Worm (Caenorhabditis elegans) whole organism, midembryonic: ENCODE results near the gene lin-25.

Experiments
- T22C8.4 ChIP-seq: fragments of 200-800 bp; sonication (Bioruptor generic); IDR thresholded peaks from 2 replicates; pipeline ENCODE4 v1.3.6; 2022; ENCODE audit warnings: missing genetic modification characterization, missing compliant biosample characterization
- cog-1 ChIP-seq: sonication (generic microtip); optimal IDR thresholded peaks from 2 replicates; lab custom pipeline; 2016; ENCODE audit warnings: missing genetic modification characterization, missing compliant biosample characterization
- flt-1 ChIP-seq: fragments of 200-800 bp; sonication (Bioruptor generic); IDR thresholded peaks from 2 replicates; pipeline ENCODE4 v1.3.6; 2022; ENCODE audit warnings: missing genetic modification characterization, missing compliant biosample characterization
- klf-2 ChIP-seq: fragments of 200-800 bp; sonication (Bioruptor generic); conservative IDR thresholded peaks from 2 replicates; pipeline ENCODE4 v1.3.6; 2022; ENCODE audit warnings: missing genetic modification reagents, missing genetic modification characterization, missing compliant biosample characterization
- med-1 ChIP-seq: sonication (generic microtip); optimal IDR thresholded peaks from 2 replicates; lab custom pipeline; 2017; ENCODE audit warnings: missing genetic modification characterization, mild to moderate bottlenecking, missing compliant biosample characterization, antibody characterized with exemption, missing genetic modification reagents; ENCODE audit not compliant: insufficient read depth
- ref-1 ChIP-seq: fragments of 200-800 bp; sonication (Bioruptor generic); conservative IDR thresholded peaks from 2 replicates; pipeline ENCODE4 v1.3.6; 2022; ENCODE audit warnings: missing genetic modification reagents, missing genetic modification characterization, missing compliant biosample characterization
- tab-1 ChIP-seq: fragments of 200-800 bp; sonication (Bioruptor generic); IDR thresholded peaks from 2 replicates; pipeline ENCODE4 v1.3.6; 2022; ENCODE audit warnings: missing genetic modification characterization, missing compliant biosample characterization
- ztf-23 ChIP-seq: fragments of 200-800 bp; sonication (Bioruptor generic); IDR thresholded peaks from 2 replicates; pipeline ENCODE4 v1.3.6; 2022; ENCODE audit warnings: missing genetic modification reagents, missing genetic modification characterization, missing compliant biosample characterization
- ztf-29 ChIP-seq: fragments of 200-800 bp; sonication (Bioruptor generic); IDR thresholded peaks from 2 replicates; pipeline ENCODE4 v1.3.6; 2022; ENCODE audit warnings: missing genetic modification reagents, missing genetic modification characterization, missing compliant biosample characterization

Gene lin-25

ce11 chrV:12706511-12706910, 56.8 kb downstream of the lin-25 start:
- TF ChIP-seq ztf-29 (GFP tag; lab: Robert Waterston, UW): no peak
- no peak for TF ChIP-seq klf-2 (GFP tag; lab: Robert Waterston, UW)
- no peak for TF ChIP-seq cog-1
- TF ChIP-seq med-1 (GFP tag; lab: Kevin White, UChicago): no peak
- TF ChIP-seq ztf-23 (GFP tag; lab: Robert Waterston, UW): no peak
- TF ChIP-seq flt-1 (GFP tag; lab: Robert Waterston, UW): no peak
- no peak for TF ChIP-seq tab-1 (GFP tag; lab: Robert Waterston, UW)
- TF ChIP-seq ref-1: no peak
- no peak for TF ChIP-seq T22C8.4 (GFP tag; lab: Robert Waterston, UW)

ce11 chrV:12708305-12708704, 58.6 kb downstream of the lin-25 start, which contains the start of gene R11D1.2:
TSS of gene R11D1.2 (plus strand) at chrV:12708605.
- TF ChIP-seq klf-2 (GFP tag; lab: Robert Waterston, UW) (no peak), ref-1 (no peak), T22C8.4 (GFP tag; lab: Robert Waterston, UW) (no peak), flt-1 (GFP tag; lab: Robert Waterston, UW) (no peak), med-1 (GFP tag; lab: Kevin White, UChicago) (no peak), cog-1 (no peak), tab-1 (GFP tag; lab: Robert Waterston, UW) (no peak), ztf-23 (GFP tag; lab: Robert Waterston, UW) (no peak), ztf-29 (GFP tag; lab: Robert Waterston, UW) (no peak)
